Fruit fly (Drosophila melanogaster): Measurements from ENCODE around the gene CG16710.

The CG16710 gene

dm6 chr3R:23722680-23723372 lies 40.5 kb downstream of the CG16710 start, which contains the start of gene CG10365 (continued):
- TF ChIP-seq acj6 (GFP tag; optimal IDR thresholded peaks at IDR 0.05) (peak; percentile 89), OdsH (GFP tag; optimal IDR thresholded peaks at IDR 0.05) (peak; percentile 90), svp (GFP tag) (peak; percentile 91), cyc (GFP tag; optimal IDR thresholded peaks at IDR 0.05) (peak; percentile 80), topi (GFP tag; optimal IDR thresholded peaks at IDR 0.05) (peak; percentile 74), CG1621 (tag; optimal IDR thresholded peaks at IDR 0.05) (peak; percentile 54), Eip78C (GFP tag) (peak; percentile 98), net (GFP tag; optimal IDR thresholded peaks at IDR 0.05) (peak; percentile 89), CG6808 (GFP tag; optimal IDR thresholded peaks at IDR 0.05) (peak; percentile 77), CG4318 (GFP tag; optimal IDR thresholded peaks at IDR 0.05) (peak; percentile 84), dac (GFP tag; optimal IDR thresholded peaks at IDR 0.05) (peak; percentile 7), CG3032 (tag; optimal IDR thresholded peaks at IDR 0.05) (peak; percentile 89), Sox15 (GFP tag; optimal IDR thresholded peaks at IDR 0.05) (peak; percentile 75), Ets96B (tag; optimal IDR thresholded peaks at IDR 0.05) (peak; percentile 90), CG6276 (GFP tag; optimal IDR thresholded peaks at IDR 0.05) (peak; percentile 89), lz (GFP tag; optimal IDR thresholded peaks at IDR 0.05) (peak; percentile 69), CG10631 (GFP tag; optimal IDR thresholded peaks at IDR 0.05) (peak; percentile 93), salr (GFP tag; optimal IDR thresholded peaks at IDR 0.05) (peak in 1 of 2 experiments; percentile 94), Gug (GFP tag; IDR thresholded peaks at IDR 0.05) (peak; percentile 88), CG8632 (GFP tag; optimal IDR thresholded peaks at IDR 0.05) (peak; percentile 97), CG32006 (GFP tag; optimal IDR thresholded peaks at IDR 0.05) (peak; percentile 93), Met (GFP tag; optimal IDR thresholded peaks at IDR 0.05) (peak; percentile 84), CG11902 (GFP tag; optimal IDR thresholded peaks at IDR 0.05) (peak; percentile 66)

DNA sequence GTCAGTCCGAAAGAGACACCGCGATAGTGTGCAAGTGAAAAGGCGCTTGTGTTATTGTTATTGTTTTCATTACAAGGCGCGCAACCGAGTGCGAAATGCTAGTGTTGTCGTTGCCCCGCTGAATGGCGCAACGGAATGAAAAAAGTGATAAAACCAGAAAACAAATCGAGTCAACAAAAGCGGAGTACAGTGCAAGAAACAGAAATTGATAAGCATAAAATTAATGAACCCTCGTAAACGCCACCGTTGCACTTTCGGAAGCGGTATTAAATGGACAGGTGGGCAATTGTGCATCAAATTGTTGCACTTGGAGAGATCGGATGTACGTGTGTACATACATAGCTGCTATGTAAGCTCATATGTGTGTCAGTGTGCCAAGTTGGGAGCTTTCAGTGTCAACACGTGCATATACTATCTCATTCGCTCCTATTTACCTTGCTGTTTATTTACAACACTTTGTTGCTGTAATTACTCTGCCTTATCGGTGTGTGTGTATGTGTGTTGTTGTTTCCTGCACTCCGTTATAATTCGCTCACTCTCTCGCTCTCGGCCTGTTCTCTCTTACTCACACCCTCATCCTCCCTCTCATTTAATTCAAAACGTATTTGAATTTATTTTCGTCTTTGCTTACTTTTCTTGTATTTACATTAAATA lies 41.2 kb downstream of the CG16710 start:
- no peak for TF ChIP-seq CG31627 (GFP tag; optimal IDR thresholded peaks at IDR 0.05)
- peak; percentile 15 for TF ChIP-seq Hr39 (GFP tag; optimal IDR thresholded peaks at IDR 0.05)
- no peak for TF ChIP-seq CG3032 (tag; optimal IDR thresholded peaks at IDR 0.05)
- peak; percentile 41 for TF ChIP-seq lz (GFP tag; optimal IDR thresholded peaks at IDR 0.05)
- peak; percentile 92 for TF ChIP-seq fkh (GFP tag; optimal IDR thresholded peaks at IDR 0.05)
- no peak for TF ChIP-seq CG4318 (GFP tag; optimal IDR thresholded peaks at IDR 0.05)
- TF ChIP-seq salr (GFP tag; optimal IDR thresholded peaks at IDR 0.05): peak in 1 of 2 experiments; percentile 39
- TF ChIP-seq CG10631 (GFP tag; optimal IDR thresholded peaks at IDR 0.05): peak; percentile 47
- TF ChIP-seq Smox (GFP tag; optimal IDR thresholded peaks at IDR 0.05): no peak
- no peak for TF ChIP-seq fd85E (GFP tag; optimal IDR thresholded peaks at IDR 0.05)
- TF ChIP-seq CG3919 (GFP tag; optimal IDR thresholded peaks at IDR 0.05): peak; percentile 61
- peak; percentile 69 for TF ChIP-seq eg (GFP tag; IDR thresholded peaks at IDR 0.05)
- peak; percentile 47 for TF ChIP-seq CG32006 (GFP tag; optimal IDR thresholded peaks at IDR 0.05)
- peak; percentile 65 for TF ChIP-seq Eip75B (GFP tag; optimal IDR thresholded peaks at IDR 0.05)
- no peak for TF ChIP-seq Met (GFP tag; optimal IDR thresholded peaks at IDR 0.05)
- TF ChIP-seq CG34406 (GFP tag; optimal IDR thresholded peaks at IDR 0.05): no peak
- peak; percentile 71 for TF ChIP-seq CG15336 (GFP tag; IDR thresholded peaks at IDR 0.05)
- peak; percentile 26 for TF ChIP-seq pdm3 (GFP tag; optimal IDR thresholded peaks at IDR 0.05)
- peak; percentile 56 for TF ChIP-seq Hr4 (GFP tag; optimal IDR thresholded peaks at IDR 0.05)
- TF ChIP-seq achi (GFP tag; optimal IDR thresholded peaks at IDR 0.05): peak; percentile 21
- no peak for TF ChIP-seq Sox15 (GFP tag; optimal IDR thresholded peaks at IDR 0.05)
- TF ChIP-seq fd59A (GFP tag; optimal IDR thresholded peaks at IDR 0.05): no peak
- no peak for TF ChIP-seq Lpt (GFP tag; optimal IDR thresholded peaks at IDR 0.05)
- peak; percentile 6 for TF ChIP-seq dac (GFP tag; optimal IDR thresholded peaks at IDR 0.05)
- TF ChIP-seq OdsH (GFP tag; optimal IDR thresholded peaks at IDR 0.05): peak; percentile 51
- peak; percentile 52; the same call in 1 of the 2 replicates for TF ChIP-seq Gug (GFP tag; IDR thresholded peaks at IDR 0.05)
- no peak for TF ChIP-seq Eip93F (GFP tag; optimal IDR thresholded peaks at IDR 0.05)
- TF ChIP-seq ss (GFP tag; optimal IDR thresholded peaks at IDR 0.05): peak; percentile 55 to 61
- peak; percentile 33 for TF ChIP-seq CG6276 (GFP tag; optimal IDR thresholded peaks at IDR 0.05)
- TF ChIP-seq Ets21C (GFP tag; optimal IDR thresholded peaks at IDR 0.05): peak; percentile 6
- peak; percentile 91 for TF ChIP-seq Eip78C (GFP tag)
- TF ChIP-seq CG9139 (GFP tag; optimal IDR thresholded peaks at IDR 0.05): peak; percentile 46
- TF ChIP-seq spab (GFP tag; optimal IDR thresholded peaks at IDR 0.05): peak; percentile 20
- TF ChIP-seq CG11294 (GFP tag; IDR thresholded peaks at IDR 0.05): peak; percentile 10; the same call in 1 of the 2 replicates
- peak; percentile 80 for TF ChIP-seq dsx (GFP tag; optimal IDR thresholded peaks at IDR 0.05; ENCODE audit: poor library complexity, severe bottlenecking)
- peak; percentile 48 for TF ChIP-seq CG8319 (GFP tag; optimal IDR thresholded peaks at IDR 0.05)
